Fruit fly (Drosophila melanogaster): Measurements from ENCODE around the gene CG7102.

The CG7102 gene

DNA sequence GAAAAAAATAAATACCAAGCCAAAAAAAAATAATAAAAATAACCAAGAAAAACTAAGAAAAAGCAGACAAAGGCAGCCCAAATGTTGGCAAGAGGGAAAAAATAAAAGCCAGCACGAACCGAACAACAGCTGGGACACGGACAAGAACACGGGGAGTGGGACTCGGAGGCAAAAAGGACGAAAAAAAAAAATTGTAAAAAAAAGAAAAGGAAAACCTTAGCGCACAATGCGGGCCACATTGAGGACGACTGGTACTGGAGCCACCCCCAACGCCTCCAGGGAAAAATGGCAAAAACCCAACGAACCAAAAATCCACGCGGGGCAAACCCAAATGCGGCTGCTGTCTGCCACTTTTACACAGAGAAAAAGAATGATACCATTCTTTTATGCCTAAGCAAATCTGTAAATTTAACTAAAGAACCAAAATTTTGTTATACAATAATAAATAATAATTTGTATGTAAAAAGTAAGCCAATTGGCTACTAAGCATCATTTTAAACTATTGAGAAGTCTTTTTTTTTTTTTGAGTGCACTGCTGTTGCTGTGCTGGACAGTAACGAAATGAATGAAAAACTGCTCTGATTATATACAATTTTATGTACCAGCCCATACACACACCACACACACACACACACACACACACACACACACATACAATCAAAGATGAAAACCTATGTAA is 44.9 kb upstream of the CG7102 start (continued):
- TF ChIP-seq CG17802 (tag; optimal IDR thresholded peaks at IDR 0.05) (peak; percentile 44), CHES-1-like (GFP tag; optimal IDR thresholded peaks at IDR 0.05) (peak; percentile 43), Hmr (GFP tag; optimal IDR thresholded peaks at IDR 0.05) (peak; percentile 83), Fer3 (tag; optimal IDR thresholded peaks at IDR 0.05) (peak; percentile 87), Atf6 (GFP tag; IDR thresholded peaks at IDR 0.05) (peak; percentile 89), schlank (tag; optimal IDR thresholded peaks at IDR 0.05) (no peak), CG6254 (GFP tag; optimal IDR thresholded peaks at IDR 0.05) (peak; percentile 39), Bgb (GFP tag; IDR thresholded peaks at IDR 0.05; ENCODE audit: partially characterized antibody) (no peak), CG17328 (GFP tag; IDR thresholded peaks at IDR 0.05) (peak; percentile 59), slbo (GFP tag; IDR thresholded peaks at IDR 0.05) (peak; percentile 89), Scr (GFP tag; IDR thresholded peaks at IDR 0.05; ENCODE audit: partially characterized antibody) (no peak), Dip3 (GFP tag; optimal IDR thresholded peaks at IDR 0.05) (peak; percentile 46), CG2712 (tag; optimal IDR thresholded peaks at IDR 0.05) (peak; percentile 68), CG12659 (GFP tag; optimal IDR thresholded peaks at IDR 0.05) (peak; percentile 52), CG6683 (GFP tag; optimal IDR thresholded peaks at IDR 0.05) (peak; percentile 80), CG33557 (GFP tag; optimal IDR thresholded peaks at IDR 0.05) (no peak), CG10462 (GFP tag; optimal IDR thresholded peaks at IDR 0.05) (no peak), CG10565 (GFP tag; optimal IDR thresholded peaks at IDR 0.05) (no peak), insv (GFP tag; optimal IDR thresholded peaks at IDR 0.05) (no peak), lola (GFP tag; optimal IDR thresholded peaks at IDR 0.05) (no peak), CG42726 (GFP tag; IDR thresholded peaks at IDR 0.05; ENCODE audit: partially characterized antibody) (no peak), hbn (GFP tag; IDR thresholded peaks at IDR 0.05; ENCODE audit: partially characterized antibody) (no peak), CG11696 (GFP tag; IDR thresholded peaks at IDR 0.05) (peak; percentile 64), NC2α (GFP tag; optimal IDR thresholded peaks at IDR 0.05) (no peak), sug (tag; optimal IDR thresholded peaks at IDR 0.05) (peak; percentile 74), Bteb2 (GFP tag; optimal IDR thresholded peaks at IDR 0.05) (peak; percentile 43), Hmx (GFP tag; optimal IDR thresholded peaks at IDR 0.05) (no peak), CoRest (tag; optimal IDR thresholded peaks at IDR 0.05) (peak; percentile 76), chinmo (GFP tag; IDR thresholded peaks at IDR 0.05; ENCODE audit: partially characterized antibody) (no peak), CG13424 (tag; optimal IDR thresholded peaks at IDR 0.05) (peak; percentile 71), twi (tag; optimal IDR thresholded peaks at IDR 0.05) (no peak), CG4820 (GFP tag; optimal IDR thresholded peaks at IDR 0.05) (peak; percentile 30), CG2678 (tag; optimal IDR thresholded peaks at IDR 0.05) (peak; percentile 93), CG10979 (tag; optimal IDR thresholded peaks at IDR 0.05) (peak; percentile 42), CG8290 (GFP tag; optimal IDR thresholded peaks at IDR 0.05) (no peak), CG8290 (tag; optimal IDR thresholded peaks at IDR 0.05) (peak in 1 of 2 experiments; percentile 39), danr (GFP tag; IDR thresholded peaks at IDR 0.05) (no peak), vvl (GFP tag; IDR thresholded peaks at IDR 0.05) (peak; percentile 90), ac (GFP tag; optimal IDR thresholded peaks at IDR 0.05) (no peak), CG11560 (tag; IDR thresholded peaks at IDR 0.05) (peak; percentile 59; the same call in 1 of the 3 replicates), btn (GFP tag; optimal IDR thresholded peaks at IDR 0.05) (no peak), Ets65A (GFP tag) (peak; percentile 82), sr (GFP tag; IDR thresholded peaks at IDR 0.05) (no peak), trh (GFP tag; optimal IDR thresholded peaks at IDR 0.05) (no peak), CG12942 (GFP tag; optimal IDR thresholded peaks at IDR 0.05) (no peak), CG6689 (GFP tag; IDR thresholded peaks at IDR 0.05) (peak; percentile 81), CG17361 (GFP tag; IDR thresholded peaks at IDR 0.05) (peak; percentile 76), nmo (GFP tag; optimal IDR thresholded peaks at IDR 0.05) (peak; percentile 75), Sox102F (GFP tag; optimal IDR thresholded peaks at IDR 0.05) (peak; percentile 59), Atf-2 (GFP tag; optimal IDR thresholded peaks at IDR 0.05) (no peak)
